Worm (Caenorhabditis elegans): ENCODE measurements around the gene F41G4.8.

DNA sequence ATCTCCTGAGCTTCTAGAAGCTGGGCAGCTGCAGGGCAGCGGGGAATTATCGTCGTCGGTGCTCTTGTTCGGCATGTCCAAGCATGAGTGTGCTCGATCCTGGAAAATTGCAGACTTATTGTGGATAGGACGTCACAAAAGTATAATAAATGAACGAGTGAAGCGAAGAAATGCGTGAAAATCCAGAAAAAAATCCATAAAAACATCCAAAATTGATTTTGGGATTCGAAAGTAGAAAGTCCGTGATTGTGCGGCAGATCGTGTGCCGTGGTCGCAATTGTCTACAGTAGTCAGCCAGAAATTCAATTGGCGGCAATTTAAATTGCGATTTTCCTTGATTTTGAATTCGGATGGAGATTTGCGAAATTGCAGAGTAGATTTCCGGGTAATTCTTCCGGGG is 8.5 kb downstream of the F41G4.8 start, which contains the start of gene F41G4.7:
- TF ChIP-seq nhr-42 (GFP tag; IDR thresholded peaks at IDR 0.05) (no peak), nhr-11 (tag; optimal IDR thresholded peaks at IDR 0.05) (no peak), fkh-10 (GFP tag; optimal IDR thresholded peaks at IDR 0.05) (no peak), php-3 (GFP tag; IDR thresholded peaks at IDR 0.05) (no peak), unc-39 (tag; optimal IDR thresholded peaks at IDR 0.05) (no peak), nhr-28 (tag; optimal IDR thresholded peaks at IDR 0.05) (no peak), lir-3 (tag; optimal IDR thresholded peaks at IDR 0.05) (no peak), ztf-11 (tag; optimal IDR thresholded peaks at IDR 0.05) (no peak), lsy-2 (tag; optimal IDR thresholded peaks at IDR 0.05) (no peak), nhr-6 (tag; optimal IDR thresholded peaks at IDR 0.05) (no peak)

Data from whole organism, L4 larva.